Worm (Caenorhabditis elegans): ENCODE results near the gene C02B4.3.

The C02B4.3 gene

DNA sequence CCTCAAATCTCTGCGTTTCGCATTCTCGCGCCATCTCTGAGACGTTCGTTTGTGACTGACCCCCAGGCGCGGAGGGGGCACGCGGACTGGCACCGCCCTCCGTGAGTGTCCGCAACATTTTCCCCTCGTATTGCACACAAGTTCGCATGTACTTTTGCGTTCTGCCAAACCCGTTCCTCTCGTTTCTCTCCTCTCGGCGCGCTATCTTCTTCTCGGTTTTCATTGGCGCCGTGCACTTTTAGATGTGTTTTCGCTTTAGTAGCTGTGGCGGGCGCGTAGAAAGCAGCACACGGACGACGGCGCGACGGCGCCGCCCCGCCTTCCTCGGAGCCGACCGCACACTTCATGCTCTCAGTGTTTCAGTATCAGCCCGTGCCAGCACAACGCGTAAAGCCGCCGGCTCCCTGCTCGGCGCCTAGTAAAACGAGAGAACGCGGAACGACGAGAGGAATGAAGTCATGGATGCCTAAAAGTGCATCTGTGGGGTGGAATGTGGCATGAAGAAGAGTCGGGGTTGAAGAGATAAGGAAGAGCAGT, 4.2 kb downstream of the C02B4.3 start:
- TF ChIP-seq mep-1 (tag; optimal IDR thresholded peaks at IDR 0.05) (no peak), elt-1 (tag; optimal IDR thresholded peaks at IDR 0.05; ENCODE audit: borderline replicate concordance, insufficient read depth) (no peak), ceh-43 (GFP tag; optimal IDR thresholded peaks at IDR 0.05) (no peak), elt-3 (tag; optimal IDR thresholded peaks at IDR 0.05) (no peak), cnd-1 (tag; optimal IDR thresholded peaks at IDR 0.05) (no peak), ceh-39 (tag; optimal IDR thresholded peaks at IDR 0.05) (no peak), unc-39 (tag; optimal IDR thresholded peaks at IDR 0.05) (no peak), lin-32 (GFP tag; optimal IDR thresholded peaks at IDR 0.05) (no peak), lsy-2 (tag; optimal IDR thresholded peaks at IDR 0.05) (no peak), unc-62 (GFP tag; optimal IDR thresholded peaks at IDR 0.05) (no peak), ham-2 (GFP tag; optimal IDR thresholded peaks at IDR 0.05) (no peak), unc-120 (tag; optimal IDR thresholded peaks at IDR 0.05; ENCODE audit: poor library complexity, severe bottlenecking) (no peak), mab-5 (tag; optimal IDR thresholded peaks at IDR 0.05) (no peak), flh-1 (GFP tag; optimal IDR thresholded peaks at IDR 0.05) (no peak), nhr-76 (tag; optimal IDR thresholded peaks at IDR 0.05) (no peak), bed-3 (GFP tag; optimal IDR thresholded peaks at IDR 0.05) (no peak), ces-1 (GFP tag; optimal IDR thresholded peaks at IDR 0.05) (no peak), tbx-8 (GFP tag; optimal IDR thresholded peaks at IDR 0.05) (no peak), ztf-11 (tag; optimal IDR thresholded peaks at IDR 0.05) (no peak)

DNA sequence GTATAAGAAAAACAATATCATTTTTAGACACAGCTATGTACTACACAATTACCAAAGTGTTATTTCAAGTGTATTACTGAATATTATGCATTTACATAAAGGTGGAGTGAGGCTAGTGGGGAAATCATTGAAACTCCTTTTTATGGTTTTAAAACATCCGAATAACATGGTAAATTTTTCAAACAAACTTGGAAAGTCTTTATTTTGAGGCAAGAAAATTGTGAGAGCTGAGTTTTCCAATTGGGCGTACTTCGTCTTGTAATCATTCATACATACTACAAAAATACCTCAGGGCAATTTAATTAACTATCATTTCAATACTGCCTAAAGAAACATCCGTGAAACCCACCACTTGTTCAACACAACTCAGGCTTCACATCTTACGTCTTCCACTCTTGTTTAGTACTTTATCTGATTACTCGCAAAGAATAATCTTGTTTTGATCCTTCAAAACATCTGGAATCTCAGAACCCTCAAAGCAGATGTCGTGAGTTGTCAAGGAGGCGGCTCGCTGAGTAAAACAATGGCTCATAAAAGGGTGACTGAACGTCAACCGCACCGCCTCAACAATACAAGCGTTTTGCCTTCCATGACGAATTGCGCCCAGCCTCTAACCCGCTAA, 13.0 kb downstream of the C02B4.3 start, which contains the start of gene zmp-5:
Gene zmp-5, plus strand, starts transcription at position 572 of the 622 bp plus-strand sequence.
- TF ChIP-seq bed-3 (GFP tag; optimal IDR thresholded peaks at IDR 0.05) = no peak
- TF ChIP-seq flh-1 (GFP tag; optimal IDR thresholded peaks at IDR 0.05) = no peak
- no peak for TF ChIP-seq ceh-43 (GFP tag; optimal IDR thresholded peaks at IDR 0.05)
- TF ChIP-seq pha-4 (tag; optimal IDR thresholded peaks at IDR 0.05) = no peak
- TF ChIP-seq nhr-76 (tag; optimal IDR thresholded peaks at IDR 0.05) = no peak
- TF ChIP-seq elt-1 (tag; optimal IDR thresholded peaks at IDR 0.05; ENCODE audit: borderline replicate concordance, insufficient read depth) = no peak
- TF ChIP-seq mab-5 (tag; optimal IDR thresholded peaks at IDR 0.05) = no peak
- no peak for TF ChIP-seq hlh-1 (tag; optimal IDR thresholded peaks at IDR 0.05)
- no peak for TF ChIP-seq lin-13 (tag; optimal IDR thresholded peaks at IDR 0.05)
- TF ChIP-seq ceh-83 (GFP tag; optimal IDR thresholded peaks at IDR 0.05) = no peak
- TF ChIP-seq sem-2 (GFP tag; optimal IDR thresholded peaks at IDR 0.05) = no peak
- TF ChIP-seq drap-1 (GFP tag; optimal IDR thresholded peaks at IDR 0.05) = no peak
- TF ChIP-seq blmp-1 (tag; optimal IDR thresholded peaks at IDR 0.05) = no peak
- TF ChIP-seq elt-3 (tag; optimal IDR thresholded peaks at IDR 0.05) = no peak
- no peak for TF ChIP-seq zip-8 (tag; optimal IDR thresholded peaks at IDR 0.05)

DNA sequence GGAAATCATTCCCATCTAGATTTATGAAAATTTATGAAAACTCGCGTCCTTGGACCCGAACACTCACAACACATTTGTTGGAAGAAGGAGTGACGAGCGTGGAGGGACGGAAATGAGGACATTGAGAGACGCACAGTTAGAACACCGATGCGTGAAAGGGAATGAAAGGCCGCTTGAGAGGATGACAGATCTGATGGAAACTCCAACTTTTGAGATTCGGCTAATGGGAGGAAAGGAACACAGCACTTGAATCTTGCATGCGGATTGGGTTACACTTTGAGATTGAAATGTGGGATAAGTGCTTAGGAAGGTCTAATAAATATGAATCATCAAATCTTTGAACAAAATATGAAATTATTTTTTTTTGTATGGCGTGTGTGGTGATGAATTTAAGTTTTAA, 13.8 kb downstream of the C02B4.3 start:
- TF ChIP-seq unc-62 (GFP tag; optimal IDR thresholded peaks at IDR 0.05) (no peak), lin-32 (GFP tag; optimal IDR thresholded peaks at IDR 0.05) (no peak), tbx-8 (GFP tag; optimal IDR thresholded peaks at IDR 0.05) (no peak), M03D4.4 (tag; optimal IDR thresholded peaks at IDR 0.05) (no peak), mep-1 (tag; optimal IDR thresholded peaks at IDR 0.05) (no peak), sptf-1 (tag; optimal IDR thresholded peaks at IDR 0.05) (no peak), drap-1 (GFP tag; optimal IDR thresholded peaks at IDR 0.05) (no peak), ham-2 (GFP tag; optimal IDR thresholded peaks at IDR 0.05) (no peak), nhr-28 (tag; optimal IDR thresholded peaks at IDR 0.05) (no peak), nhr-12 (tag; optimal IDR thresholded peaks at IDR 0.05) (no peak), ceh-43 (GFP tag; optimal IDR thresholded peaks at IDR 0.05) (no peak), ceh-83 (GFP tag; optimal IDR thresholded peaks at IDR 0.05) (no peak), elt-3 (tag; optimal IDR thresholded peaks at IDR 0.05) (no peak), nhr-237 (tag; optimal IDR thresholded peaks at IDR 0.05) (no peak), unc-39 (tag; optimal IDR thresholded peaks at IDR 0.05) (no peak), mls-2 (tag; optimal IDR thresholded peaks at IDR 0.05) (no peak), zip-8 (tag; optimal IDR thresholded peaks at IDR 0.05) (no peak), nhr-2 (tag; optimal IDR thresholded peaks at IDR 0.05) (no peak), nhr-76 (tag; optimal IDR thresholded peaks at IDR 0.05) (no peak)

DNA sequence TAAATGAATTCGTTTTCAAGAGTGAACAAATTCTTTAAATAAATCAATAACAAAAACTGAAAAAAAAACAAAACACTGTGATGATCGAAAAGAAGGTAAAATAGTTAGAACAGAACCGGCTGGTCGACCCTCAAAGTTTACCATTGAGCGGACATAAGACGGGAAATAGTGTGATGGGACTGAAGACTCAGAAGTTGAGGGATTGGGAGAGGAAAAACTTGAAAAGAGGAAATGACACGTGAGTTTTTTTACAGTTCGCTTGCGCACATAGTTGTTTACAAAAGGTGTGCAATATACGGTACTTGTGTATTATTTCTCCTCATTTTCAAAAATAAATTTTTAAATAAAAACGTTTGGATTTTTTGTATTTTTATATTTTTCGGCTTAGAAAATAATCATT, 16.7 kb downstream of the C02B4.3 start:
- no peak for TF ChIP-seq ceh-39 (tag; optimal IDR thresholded peaks at IDR 0.05)
- no peak for TF ChIP-seq bed-3 (GFP tag; optimal IDR thresholded peaks at IDR 0.05)
- no peak for TF ChIP-seq hlh-1 (tag; optimal IDR thresholded peaks at IDR 0.05)
- no peak for TF ChIP-seq tbx-8 (GFP tag; optimal IDR thresholded peaks at IDR 0.05)
- TF ChIP-seq elt-1 (tag; optimal IDR thresholded peaks at IDR 0.05; ENCODE audit: borderline replicate concordance, insufficient read depth) = no peak
- TF ChIP-seq sptf-1 (tag; optimal IDR thresholded peaks at IDR 0.05) = no peak
- TF ChIP-seq blmp-1 (tag; optimal IDR thresholded peaks at IDR 0.05) = no peak
- TF ChIP-seq mab-5 (tag; optimal IDR thresholded peaks at IDR 0.05) = no peak
- no peak for TF ChIP-seq ham-2 (GFP tag; optimal IDR thresholded peaks at IDR 0.05)
- no peak for TF ChIP-seq lsy-2 (tag; optimal IDR thresholded peaks at IDR 0.05)
- TF ChIP-seq nhr-12 (tag; optimal IDR thresholded peaks at IDR 0.05) = no peak
- no peak for TF ChIP-seq sem-2 (GFP tag; optimal IDR thresholded peaks at IDR 0.05)
- no peak for TF ChIP-seq ceh-43 (GFP tag; optimal IDR thresholded peaks at IDR 0.05)
- no peak for TF ChIP-seq zip-8 (tag; optimal IDR thresholded peaks at IDR 0.05)
- no peak for TF ChIP-seq cnd-1 (tag; optimal IDR thresholded peaks at IDR 0.05)
- no peak for TF ChIP-seq lin-13 (tag; optimal IDR thresholded peaks at IDR 0.05)
